Worm (Caenorhabditis elegans): ENCODE measurements around the gene F08F8.10.

The F08F8.10 gene

DNA sequence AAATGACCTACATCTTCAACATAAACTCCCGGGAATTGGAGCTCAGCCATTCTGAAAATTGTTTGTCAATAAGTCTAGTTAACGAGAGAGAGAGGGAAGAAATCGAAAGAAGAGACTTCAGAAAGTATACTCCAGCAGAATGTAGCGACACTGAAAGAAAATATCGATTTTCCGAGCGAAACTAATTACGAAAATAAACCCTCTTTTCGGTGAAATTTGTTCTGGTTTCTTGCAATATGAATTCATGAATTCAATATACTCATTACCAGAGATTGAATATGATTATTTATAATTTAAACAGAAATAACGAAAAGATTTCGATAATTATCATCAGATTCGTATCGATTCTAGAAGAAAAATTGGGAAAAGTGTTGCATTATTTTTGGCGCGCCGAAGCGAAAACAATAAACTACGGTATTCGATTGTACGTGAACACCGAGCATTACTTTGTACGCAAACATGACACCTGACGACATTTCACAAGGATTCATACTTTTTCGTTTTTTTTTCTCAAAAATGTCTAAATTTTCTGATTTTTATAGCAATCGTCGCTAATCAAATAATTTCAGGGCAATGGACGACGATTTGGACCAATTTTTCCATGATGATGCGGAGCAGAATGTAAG lies 24.5 kb upstream of the F08F8.10 start, which contains the start of the genes hmg-4 and T20B12.3 (continued):
- TF ChIP-seq ztf-6 (GFP tag; IDR thresholded peaks at IDR 0.05) (no peak), madf-6 (GFP tag; IDR thresholded peaks at IDR 0.05) (peak; percentile 87), ztf-25 (GFP tag; IDR thresholded peaks at IDR 0.05) (no peak), dox-1 (GFP tag; IDR thresholded peaks at IDR 0.05) (peak; percentile 55), K11D2.4 (GFP tag; IDR thresholded peaks at IDR 0.05) (no peak), lin-54 (GFP tag; optimal IDR thresholded peaks at IDR 0.05) (peak; percentile 22), unc-130 (GFP tag; optimal IDR thresholded peaks at IDR 0.05) (peak; percentile 14), nfyb-1 (GFP tag; IDR thresholded peaks at IDR 0.05) (0 out of 2 replicates have a peak, but pooled peaks have one; percentile 27), madf-8 (GFP tag; conservative IDR thresholded peaks at IDR 0.05) (peak; percentile 44; the same call in 1 of the 2 replicates), F33H1.4 (GFP tag; IDR thresholded peaks at IDR 0.05) (peak; percentile 77), Y79H2A.3 (GFP tag; conservative IDR thresholded peaks at IDR 0.05) (no peak)

DNA sequence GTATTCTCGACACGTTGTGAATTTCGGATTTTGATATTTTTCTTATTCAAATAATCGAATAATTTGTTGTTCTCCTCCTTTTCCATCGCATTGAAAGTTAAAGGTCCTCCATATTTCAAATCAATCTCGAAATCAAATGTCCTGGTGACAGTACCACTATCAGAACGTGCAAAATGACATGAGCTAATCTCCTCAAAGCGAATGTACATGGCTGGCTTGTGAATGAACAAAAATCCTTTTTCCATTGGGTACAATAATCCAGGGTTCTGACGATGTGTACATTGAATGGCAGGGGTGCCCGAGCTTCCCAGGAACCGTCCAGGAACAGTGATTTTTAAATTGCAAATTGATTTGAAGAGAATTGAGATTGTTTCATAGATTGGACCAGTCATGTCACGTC lies 22.9 kb upstream of the F08F8.10 start:
- TF ChIP-seq C06A6.2 (GFP tag; conservative IDR thresholded peaks at IDR 0.05) = no peak
- no peak for TF ChIP-seq mxl-1 (tag; optimal IDR thresholded peaks at IDR 0.05)
- no peak for TF ChIP-seq ccch-3 (GFP tag; optimal IDR thresholded peaks at IDR 0.05)
- no peak for TF ChIP-seq F10E7.11 (tag; optimal IDR thresholded peaks at IDR 0.05)
- TF ChIP-seq F23B12.7 (tag; optimal IDR thresholded peaks at IDR 0.05; ENCODE audit: insufficient read depth) = no peak
- TF ChIP-seq aptf-3 (GFP tag; IDR thresholded peaks at IDR 0.05) = no peak
- TF ChIP-seq F57C9.4 (tag; optimal IDR thresholded peaks at IDR 0.05) = no peak
- no peak for TF ChIP-seq attf-3 (GFP tag; conservative IDR thresholded peaks at IDR 0.05)
- TF ChIP-seq ztf-25 (GFP tag; IDR thresholded peaks at IDR 0.05) = no peak
- TF ChIP-seq snpc-1.3 (tag; optimal IDR thresholded peaks at IDR 0.05; ENCODE audit: insufficient read depth) = no peak
- no peak for TF ChIP-seq efl-1 (GFP tag; optimal IDR thresholded peaks at IDR 0.05)
- TF ChIP-seq ceh-27 (GFP tag; optimal IDR thresholded peaks at IDR 0.05) = no peak

DNA sequence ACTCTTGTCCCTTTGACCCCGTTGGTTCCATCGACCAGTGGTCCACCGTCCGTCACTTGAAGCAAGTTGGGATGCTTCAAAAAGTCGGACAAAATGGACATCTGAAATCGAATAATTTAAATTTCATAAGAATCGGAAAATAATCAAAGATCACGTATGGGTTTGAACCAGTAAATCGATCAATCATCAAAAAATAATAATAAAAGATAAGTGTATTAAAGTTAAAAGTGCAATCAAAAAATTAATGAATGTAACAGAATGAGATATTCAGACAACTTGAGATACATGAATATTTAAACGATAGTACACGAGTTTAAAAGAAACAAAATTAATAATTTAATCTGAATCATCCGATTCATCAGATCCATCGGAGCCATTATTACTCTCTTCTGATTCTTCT lies 21.8 kb upstream of the F08F8.10 start, which contains the start of gene T20B12.7:
T20B12.7 (minus strand) TSS at position 101 of the 400 bp plus-strand sequence.
- TF ChIP-seq pbrm-1 (GFP tag; IDR thresholded peaks at IDR 0.05) (0 out of 2 replicates have a peak, but pooled peaks have one; percentile 8), tbp1 (GFP tag; optimal IDR thresholded peaks at IDR 0.05) (peak; percentile 60), madf-3 (GFP tag; IDR thresholded peaks at IDR 0.05) (no peak)

DNA sequence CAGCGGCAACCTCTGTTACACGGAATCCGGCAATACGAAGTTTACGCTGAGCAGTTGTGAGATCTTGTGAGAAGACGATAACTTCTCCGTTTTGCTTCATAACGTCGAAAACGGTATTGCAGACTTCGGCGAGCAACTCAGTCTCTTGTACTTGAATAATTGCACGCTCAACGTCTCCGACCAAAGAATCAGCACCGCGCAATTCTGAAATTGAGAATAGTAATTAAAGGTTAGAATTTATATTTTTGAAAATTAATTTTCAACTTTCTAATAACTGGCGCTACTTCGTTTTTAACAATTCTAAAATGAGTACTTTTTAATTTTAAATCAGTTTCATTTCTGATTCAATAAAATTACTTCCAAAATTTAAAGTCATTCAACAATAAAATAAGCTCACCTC lies 21.3 kb upstream of the F08F8.10 start:
- TF ChIP-seq attf-5 (GFP tag; optimal IDR thresholded peaks at IDR 0.05) (no peak), tbx-9 (tag; optimal IDR thresholded peaks at IDR 0.05; ENCODE audit: borderline replicate concordance) (no peak), hlh-26 (GFP tag; conservative IDR thresholded peaks at IDR 0.05) (no peak), ets-4 (GFP tag; optimal IDR thresholded peaks at IDR 0.05) (no peak), B0035.1 (tag; optimal IDR thresholded peaks at IDR 0.05) (no peak), aptf-3 (GFP tag; IDR thresholded peaks at IDR 0.05) (no peak), hsf-1 (GFP tag; IDR thresholded peaks at IDR 0.05) (0 out of 2 replicates have a peak, but pooled peaks have one; percentile 36), atf-7 (tag; optimal IDR thresholded peaks at IDR 0.05) (no peak)
